Worm (Caenorhabditis elegans) whole organism, L4 larva: ENCODE data around the gene R09F10.8.

Source experiments
- F10B5.3 ChIP-seq: sonication (generic microtip); optimal IDR thresholded peaks from 2 replicates; lab custom pipeline; 2016; ENCODE audit warnings: mild to moderate bottlenecking, missing genetic modification characterization, missing compliant biosample characterization
- F49E8.2 ChIP-seq: sonication (generic microtip); optimal IDR thresholded peaks from 2 replicates; lab custom pipeline; 2016; ENCODE audit warnings: missing compliant biosample characterization, mild to moderate bottlenecking, missing genetic modification characterization, borderline replicate concordance
- T26A8.4 ChIP-seq: fragments of 200-800 bp; sonication (Bioruptor generic); IDR thresholded peaks from 2 replicates; pipeline ENCODE4 v1.3.6; 2022; ENCODE audit warnings: missing genetic modification characterization, missing compliant biosample characterization
- Y48G9A.11 ChIP-seq: fragments of 200-800 bp; sonication (Bioruptor generic); IDR thresholded peaks from 2 replicates; pipeline ENCODE4 v1.3.6; 2022; ENCODE audit warnings: missing genetic modification reagents, missing genetic modification characterization, missing compliant biosample characterization
- Y75B8A.6 ChIP-seq: fragments of 200-800 bp; sonication (Bioruptor generic); IDR thresholded peaks from 2 replicates; pipeline ENCODE4 v1.3.6; 2022; ENCODE audit warnings: missing genetic modification reagents, missing genetic modification characterization, missing compliant biosample characterization
- ZK337.2 ChIP-seq: fragments of 200-800 bp; sonication (Bioruptor generic); IDR thresholded peaks from 2 replicates; pipeline ENCODE4 v1.3.6; 2022; ENCODE audit warnings: missing genetic modification reagents, missing genetic modification characterization, missing compliant biosample characterization
- aha-1 ChIP-seq: fragments of 150-350 bp; peaks from one replicate; lab custom pipeline; 2014; ENCODE audit warnings: missing biosample characterization, missing genetic modification characterization
- aly-2 ChIP-seq: sonication (generic microtip); optimal IDR thresholded peaks from 2 replicates; lab custom pipeline; 2018; ENCODE audit warnings: missing biosample characterization, missing genetic modification characterization
- ceh-20 ChIP-seq: fragments of 200-800 bp; sonication (Bioruptor generic); IDR thresholded peaks from 2 replicates; pipeline ENCODE4 v1.3.6; 2022; ENCODE audit warnings: missing genetic modification reagents, missing genetic modification characterization, missing compliant biosample characterization
- ceh-32 ChIP-seq: sonication (generic microtip); optimal IDR thresholded peaks from 2 replicates; lab custom pipeline; 2016; ENCODE audit warnings: mild to moderate bottlenecking, missing genetic modification characterization, missing compliant biosample characterization; ENCODE audit not compliant: poor library complexity
- ceh-44 ChIP-seq: fragments of 200-800 bp; sonication (Bioruptor generic); IDR thresholded peaks from 2 replicates; pipeline ENCODE4 v1.3.6; 2022; ENCODE audit warnings: missing genetic modification reagents, missing genetic modification characterization, missing compliant biosample characterization
- cey-2 ChIP-seq: sonication (generic microtip); optimal IDR thresholded peaks from 3 replicates; lab custom pipeline; 2017; ENCODE audit warnings: missing genetic modification characterization, mild to moderate bottlenecking, missing compliant biosample characterization, antibody characterized with exemption, borderline replicate concordance; ENCODE audit not compliant: insufficient read depth
- ctbp-1 ChIP-seq: fragments of 200-800 bp; sonication (Bioruptor generic); IDR thresholded peaks from 2 replicates; pipeline ENCODE4 v1.3.6; 2022; ENCODE audit warnings: missing genetic modification reagents, missing genetic modification characterization, missing compliant biosample characterization
- daf-12 ChIP-seq: fragments of 150-350 bp; optimal IDR thresholded peaks from 2 replicates; lab custom pipeline; 2014; ENCODE audit warnings: missing biosample characterization, missing genetic modification reagents, missing genetic modification characterization
- daf-16 ChIP-seq, 3 experiments: sonication (generic microtip); optimal IDR thresholded peaks; 2 replicates each; lab custom pipeline; 2016 to 2017; ENCODE audit warnings: missing genetic modification characterization in 3 of 3, missing genetic modification reagents in 3 of 3, mild to moderate bottlenecking in 2 of 3, missing compliant biosample characterization in 2 of 3, missing biosample characterization in 1 of 3, moderate library complexity in 1 of 3
- daf-8 ChIP-seq: fragments of 200-800 bp; sonication (Bioruptor generic); IDR thresholded peaks from 2 replicates; pipeline ENCODE4 v1.3.6; 2022; ENCODE audit warnings: missing genetic modification characterization, missing compliant biosample characterization
- dmd-6 ChIP-seq: fragments of 200-800 bp; sonication (Bioruptor generic); IDR thresholded peaks from 2 replicates; pipeline ENCODE4 v1.3.6; 2022; ENCODE audit warnings: missing genetic modification reagents, missing genetic modification characterization, missing compliant biosample characterization
- dpl-1 ChIP-seq: fragments of 150-350 bp; optimal IDR thresholded peaks from 2 replicates; lab custom pipeline; 2014; ENCODE audit warnings: missing biosample characterization, missing genetic modification reagents, missing genetic modification characterization
- dve-1 ChIP-seq: sonication (generic microtip); optimal IDR thresholded peaks from 2 replicates; lab custom pipeline; 2017; ENCODE audit warnings: antibody characterized with exemption, mild to moderate bottlenecking, missing genetic modification characterization, missing compliant biosample characterization; ENCODE audit not compliant: insufficient read depth
- fkh-10 ChIP-seq: fragments of 150-350 bp; optimal IDR thresholded peaks from 2 replicates; lab custom pipeline; 2014; ENCODE audit warnings: missing biosample characterization, missing genetic modification reagents, missing genetic modification characterization
- gei-8 ChIP-seq: fragments of 200-800 bp; sonication (Bioruptor generic); optimal IDR thresholded peaks from 2 replicates; lab custom pipeline; 2018; ENCODE audit warnings: mild to moderate bottlenecking, missing genetic modification characterization, missing compliant biosample characterization
- hlh-11 ChIP-seq: fragments of 200-800 bp; sonication (Bioruptor generic); optimal IDR thresholded peaks from 2 replicates; lab custom pipeline; 2018; ENCODE audit warnings: mild to moderate bottlenecking, missing genetic modification characterization, missing compliant biosample characterization
- hmg-1.1 ChIP-seq: fragments of 200-800 bp; sonication (Bioruptor generic); IDR thresholded peaks from 2 replicates; pipeline ENCODE4 v1.3.6; 2022; ENCODE audit warnings: missing genetic modification reagents, missing genetic modification characterization, missing compliant biosample characterization
- lsy-2 ChIP-seq, 2 experiments: fragments of 150-350 bp in 1 of 2; sonication (generic microtip) in 1 of 2; optimal IDR thresholded peaks; 2 replicates each; lab custom pipeline; 2014 to 2017; ENCODE audit warnings: missing biosample characterization in 2 of 2, missing genetic modification characterization in 2 of 2
- madf-5 ChIP-seq, 2 experiments: fragments of 200-800 bp; sonication (Bioruptor generic); IDR thresholded peaks; 2 replicates each; pipeline ENCODE4 v1.3.6; 2022; ENCODE audit warnings: missing compliant biosample characterization in 2 of 2, missing genetic modification characterization in 2 of 2
- mep-1 ChIP-seq: fragments of 150-350 bp; sonication (generic microtip); optimal IDR thresholded peaks from 3 replicates; lab custom pipeline; 2014; ENCODE audit warnings: missing biosample characterization, missing genetic modification characterization
- mes-2 ChIP-seq: sonication (generic microtip); optimal IDR thresholded peaks from 2 replicates; lab custom pipeline; 2016; ENCODE audit warnings: missing genotype, mild to moderate bottlenecking, missing genetic modification characterization, missing compliant biosample characterization; ENCODE audit not compliant: poor library complexity, severe bottlenecking
- mxl-3 ChIP-seq: fragments of 200-800 bp; sonication (Bioruptor generic); optimal IDR thresholded peaks from 2 replicates; lab custom pipeline; 2018; ENCODE audit warnings: mild to moderate bottlenecking, missing genetic modification characterization, missing compliant biosample characterization
- nhr-11 ChIP-seq: fragments of 150-350 bp; optimal IDR thresholded peaks from 2 replicates; lab custom pipeline; 2014; ENCODE audit warnings: missing biosample characterization, missing genetic modification characterization
- nhr-111 ChIP-seq: fragments of 200-800 bp; sonication (Bioruptor generic); optimal IDR thresholded peaks from 2 replicates; lab custom pipeline; 2018; ENCODE audit warnings: mild to moderate bottlenecking, missing genetic modification characterization, missing compliant biosample characterization
- nhr-25 ChIP-seq: sonication (generic microtip); optimal IDR thresholded peaks from 2 replicates; lab custom pipeline; 2017; ENCODE audit warnings: missing genetic modification characterization, mild to moderate bottlenecking, missing compliant biosample characterization, antibody characterized with exemption, moderate library complexity, borderline replicate concordance; ENCODE audit not compliant: insufficient read depth
- nhr-28 ChIP-seq: fragments of 150-350 bp; optimal IDR thresholded peaks from 2 replicates; lab custom pipeline; 2014; ENCODE audit warnings: missing biosample characterization, missing genetic modification characterization
- nhr-42 ChIP-seq: fragments of 200-800 bp; sonication (Bioruptor generic); IDR thresholded peaks from 2 replicates; pipeline ENCODE4 v1.3.6; 2022; ENCODE audit warnings: missing genetic modification characterization, missing compliant biosample characterization
- nhr-48 ChIP-seq: sonication (generic microtip); optimal IDR thresholded peaks from 2 replicates; lab custom pipeline; 2016; ENCODE audit warnings: mild to moderate bottlenecking, missing genetic modification characterization, missing compliant biosample characterization
- nhr-6 ChIP-seq: fragments of 150-350 bp; optimal IDR thresholded peaks from 2 replicates; lab custom pipeline; 2014; ENCODE audit warnings: missing biosample characterization, missing genetic modification characterization
- nhr-77 ChIP-seq: fragments of 150-350 bp; optimal IDR thresholded peaks from 2 replicates; lab custom pipeline; 2014; ENCODE audit warnings: missing biosample characterization, missing genetic modification characterization
- php-3 ChIP-seq: fragments of 200-800 bp; sonication (Bioruptor generic); IDR thresholded peaks from 2 replicates; pipeline ENCODE4 v1.3.6; 2022; ENCODE audit warnings: missing genetic modification reagents, missing genetic modification characterization, missing compliant biosample characterization
- pqm-1 ChIP-seq: sonication (generic microtip); optimal IDR thresholded peaks from 2 replicates; lab custom pipeline; 2017; ENCODE audit warnings: missing biosample characterization, missing genetic modification characterization
- saeg-2 ChIP-seq: fragments of 200-800 bp; sonication (Bioruptor generic); IDR thresholded peaks from 2 replicates; pipeline ENCODE4 v1.3.6; 2022; ENCODE audit warnings: missing genetic modification reagents, missing genetic modification characterization, missing compliant biosample characterization
- sdz-12 ChIP-seq: fragments of 200-800 bp; sonication (Bioruptor generic); optimal IDR thresholded peaks from 2 replicates; lab custom pipeline; 2018; ENCODE audit warnings: mild to moderate bottlenecking, missing genetic modification characterization, missing compliant biosample characterization
- set-16 ChIP-seq: fragments of 200-800 bp; sonication (Bioruptor generic); IDR thresholded peaks from 2 replicates; pipeline ENCODE4 v1.3.6; 2022; ENCODE audit warnings: missing genetic modification reagents, missing genetic modification characterization, missing compliant biosample characterization
- spr-1 ChIP-seq: sonication (generic microtip); optimal IDR thresholded peaks from 2 replicates; lab custom pipeline; 2016; ENCODE audit warnings: mild to moderate bottlenecking, missing genetic modification characterization, missing compliant biosample characterization
- unc-39 ChIP-seq: sonication (generic microtip); optimal IDR thresholded peaks from 2 replicates; lab custom pipeline; 2017; ENCODE audit warnings: missing biosample characterization, missing genetic modification characterization
- unc-62 ChIP-seq, 3 experiments: fragments of 150-350 bp in 1 of 3; sonication (generic microtip); optimal IDR thresholded peaks in 2 of 3; peaks in 1 of 3; 1 replicate in 1 of 3; 2 replicates in 2 of 3; lab custom pipeline; 2014 to 2017; ENCODE audit warnings: missing biosample characterization in 3 of 3, missing genetic modification characterization in 3 of 3, missing genetic modification reagents in 3 of 3, missing genotype in 1 of 3
- ztf-7 ChIP-seq: fragments of 150-350 bp; optimal IDR thresholded peaks from 2 replicates; lab custom pipeline; 2014; ENCODE audit warnings: missing biosample characterization, missing genetic modification characterization

R09F10.8 gene

ce11 chrX:8326394-8326793, at the start of gene R09F10.8:
TSS of gene R09F10.8 (minus strand) at chrX:8326451.
- TF ChIP-seq cey-2 (tag; lab: Kevin White, UChicago): no peak
- TF ChIP-seq dve-1 (tag; lab: Kevin White, UChicago): no peak
- peak in 1 of 2 experiments; percentile 91 for TF ChIP-seq unc-62 (GFP tag; optimal IDR thresholded peaks at IDR 0.05 in 1 of 2; lab: Kevin White, UChicago)
- no peak for TF ChIP-seq unc-62 (tag; optimal IDR thresholded peaks at IDR 0.05; lab: Kevin White, UChicago)
- no peak for TF ChIP-seq ZK337.2
- TF ChIP-seq, all 104 proteins: peak for 1

DNA sequence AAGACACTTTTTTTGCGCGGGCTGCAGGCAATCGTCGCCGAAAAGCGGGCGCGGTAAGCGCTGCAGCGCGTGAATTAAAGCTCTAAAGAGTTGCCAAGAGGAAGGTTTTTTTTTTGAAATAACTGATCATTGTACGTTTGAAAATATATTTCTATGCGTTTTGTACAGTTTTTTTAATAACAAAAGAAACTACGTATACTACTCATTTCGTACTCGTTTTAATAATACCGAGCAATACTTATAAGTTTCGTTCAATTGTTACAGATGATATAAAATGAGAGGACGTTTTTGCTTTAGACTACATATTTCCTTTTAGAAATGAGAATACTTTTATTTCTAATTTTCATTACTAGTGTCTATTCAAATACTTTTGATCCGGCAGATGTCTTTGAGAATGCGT, 45.7 kb upstream of the R09F10.8 start, which contains the start of gene nep-15:
Gene nep-15 (plus strand): TSS at position 301 of the 400 bp plus-strand sequence.
- TF ChIP-seq unc-39 (tag; lab: Kevin White, UChicago) (no peak), hlh-11 (tag; lab: Kevin White, UChicago) (no peak), F10B5.3 (tag; lab: Kevin White, UChicago) (no peak), ztf-7 (tag; lab: Kevin White, UChicago) (no peak), madf-5 (GFP tag; IDR thresholded peaks at IDR 0.05; lab: Robert Waterston, UW) (no peak), mxl-3 (GFP tag; lab: Kevin White, UChicago) (no peak), daf-8 (no peak), saeg-2 (no peak), F49E8.2 (tag; lab: Kevin White, UChicago) (no peak), nhr-77 (no peak)

ce11 chrX:8368210-8368609, 42.0 kb upstream of the R09F10.8 start:
- TF ChIP-seq ceh-20: peak; percentile 58; the same call in 1 of the 2 replicates
- TF ChIP-seq T26A8.4: no peak
- peak; percentile 36 to 86 for TF ChIP-seq lsy-2 (tag; optimal IDR thresholded peaks at IDR 0.05; lab: Kevin White, UChicago)
- TF ChIP-seq daf-16 (GFP tag; optimal IDR thresholded peaks at IDR 0.05; lab: Kevin White, UChicago): peak in 1 of 2 experiments; percentile 23
- TF ChIP-seq daf-16 (tag; optimal IDR thresholded peaks at IDR 0.05; lab: Kevin White, UChicago): peak; percentile 72
- TF ChIP-seq nhr-42: no peak
- peak; percentile 91 for TF ChIP-seq dve-1 (tag; lab: Kevin White, UChicago)
- no peak for TF ChIP-seq gei-8
- TF ChIP-seq fkh-10 (GFP tag; lab: Kevin White, UChicago): peak; percentile 28
- TF ChIP-seq aha-1 (tag; lab: Kevin White, UChicago): peak; percentile 99
- no peak for TF ChIP-seq Y75B8A.6 (GFP tag; lab: Robert Waterston, UW)
- peak; percentile 19 for TF ChIP-seq ceh-32
- TF ChIP-seq nhr-111 (GFP tag; lab: Kevin White, UChicago): no peak
- peak; percentile 53 for TF ChIP-seq mxl-3 (GFP tag; lab: Kevin White, UChicago)
- peak; percentile 83 for TF ChIP-seq nhr-6 (tag; lab: Kevin White, UChicago)
- TF ChIP-seq set-16 (GFP tag; lab: Robert Waterston, UW): no peak
- TF ChIP-seq ceh-44 (GFP tag; lab: Robert Waterston, UW): no peak
- TF ChIP-seq dmd-6: peak; percentile 88
- peak; percentile 41 for TF ChIP-seq pqm-1 (tag; lab: Kevin White, UChicago)
- TF ChIP-seq mep-1 (tag; lab: Kevin White, UChicago): peak; percentile 90
- TF ChIP-seq daf-12 (tag; lab: Kevin White, UChicago): no peak
- peak; percentile 89 for TF ChIP-seq hlh-11 (tag; lab: Kevin White, UChicago)
- TF ChIP-seq ctbp-1: peak; percentile 63; the same call in 1 of the 2 replicates
- TF ChIP-seq nhr-11: peak; percentile 70
- TF ChIP-seq dpl-1 (GFP tag; lab: Kevin White, UChicago): peak; percentile 59
- peak; percentile 80 for TF ChIP-seq hmg-1.1 (GFP tag; lab: Robert Waterston, UW)
- TF ChIP-seq Y48G9A.11 (GFP tag; lab: Robert Waterston, UW): no peak
- peak; percentile 84 for TF ChIP-seq nhr-28 (tag; lab: Kevin White, UChicago)
- peak; percentile 32 for TF ChIP-seq spr-1 (tag; lab: Kevin White, UChicago)
- TF ChIP-seq nhr-25 (tag; lab: Kevin White, UChicago): peak; percentile 40
- no peak for TF ChIP-seq aly-2 (tag; lab: Kevin White, UChicago)
- peak; percentile 33 for TF ChIP-seq nhr-48 (tag; lab: Kevin White, UChicago)
- TF ChIP-seq sdz-12 (GFP tag; lab: Kevin White, UChicago): no peak
- TF ChIP-seq php-3 (GFP tag; lab: Robert Waterston, UW): 0 out of 2 replicates have a peak, but pooled peaks have one; percentile 41
- TF ChIP-seq mes-2: no peak
- peak; percentile 26 for TF ChIP-seq ztf-7 (tag; lab: Kevin White, UChicago)
